Fruit fly (Drosophila melanogaster): Measurements from ENCODE around the gene PolA1.

- TF ChIP-seq psq (optimal IDR thresholded peaks at IDR 0.05) (no peak), pan (optimal IDR thresholded peaks at IDR 0.05) (no peak), EcR (GFP tag; optimal IDR thresholded peaks at IDR 0.05) (no peak), CG8478 (optimal IDR thresholded peaks at IDR 0.05) (no peak), usp (GFP tag; optimal IDR thresholded peaks at IDR 0.05) (no peak)
Observed at dm6 chr3R:21657489-21658018, 14.0 kb downstream of the PolA1 start.

Measured in whole organism.